Fruit fly (Drosophila melanogaster) Kc167 (cell line): ENCODE data around the gene PMP34.

Experiments used
- Myc ChIP-seq: fragments of >200 bp; optimal IDR thresholded peaks from 2 replicates; lab custom pipeline; 2017; ENCODE audit warnings: missing external identifiers
- Sin3A ChIP-seq: fragments of >200 bp; optimal IDR thresholded peaks from 2 replicates; lab custom pipeline; 2018; ENCODE audit warnings: missing external identifiers
- h ChIP-seq: fragments of >200 bp; optimal IDR thresholded peaks from 3 replicates; lab custom pipeline; 2018; ENCODE audit warnings: missing external identifiers
- insv ChIP-seq: fragments of >200 bp; optimal IDR thresholded peaks from 3 replicates; lab custom pipeline; 2018; ENCODE audit warnings: missing external identifiers
- psq ChIP-seq: fragments of >200 bp; optimal IDR thresholded peaks from 2 replicates; lab custom pipeline; 2017; ENCODE audit warnings: missing external identifiers
- ttk ChIP-seq: sonication (Bioruptor generic); optimal IDR thresholded peaks from 2 replicates; lab custom pipeline; 2017; ENCODE audit warnings: missing external identifiers

- TF ChIP-seq ttk (lab: Kevin White, UChicago) = no peak
- no peak for TF ChIP-seq Sin3A (lab: Kevin White, UChicago)
- TF ChIP-seq h (lab: Kevin White, UChicago) = no peak
- no peak for TF ChIP-seq Myc (lab: Kevin White, UChicago)
- TF ChIP-seq insv (lab: Kevin White, UChicago) = no peak
- TF ChIP-seq psq = no peak
Measured at dm6 chr3L:4296760-4297159, 21.8 kb upstream of the PMP34 start.
